Fruit fly (Drosophila melanogaster) whole organism, wandering third instar larva: ENCODE measurements around the gene CG45307.

Experiments used
- CG9705 ChIP-seq: fragments of 200-800 bp; sonication (Bioruptor generic); optimal IDR thresholded peaks from 2 replicates; lab custom pipeline; 2018; ENCODE audit warnings: missing biosample characterization, mild to moderate bottlenecking, missing genetic modification characterization
- Mio ChIP-seq: sonication (Bioruptor generic); optimal IDR thresholded peaks from 2 replicates; lab custom pipeline; 2016; ENCODE audit warnings: missing biosample characterization, missing genetic modification characterization
- Myc ChIP-seq: fragments of >200 bp; optimal IDR thresholded peaks from 2 replicates; lab custom pipeline; 2017
- OdsH ChIP-seq: fragments of 200-800 bp; sonication (Bioruptor generic); optimal IDR thresholded peaks from 2 replicates; lab custom pipeline; 2016; ENCODE audit warnings: missing biosample characterization, mild to moderate bottlenecking, missing genetic modification characterization
- Rel ChIP-seq, 2 experiments: fragments of 200-800 bp; sonication (Bioruptor generic) in 1 of 2; optimal IDR thresholded peaks; 2 replicates in 1 of 2; 3 replicates in 1 of 2; lab custom pipeline; 2016 to 2019; ENCODE audit warnings: mild to moderate bottlenecking in 2 of 2, missing biosample characterization in 2 of 2, missing genetic modification characterization in 2 of 2, moderate library complexity in 1 of 2
- Vsx2 ChIP-seq: fragments of 200-300, 225-300 bp; sonication (Bioruptor generic); optimal IDR thresholded peaks from 2 replicates; lab custom pipeline; 2018; ENCODE audit warnings: missing biosample characterization, missing genetic modification characterization; ENCODE audit not compliant: partially characterized antibody
- brk ChIP-seq: fragments of 200-800 bp; sonication (Bioruptor generic); optimal IDR thresholded peaks from 2 replicates; lab custom pipeline; 2016; ENCODE audit warnings: missing biosample characterization, mild to moderate bottlenecking, missing genetic modification characterization
- h ChIP-seq: fragments of 200-800 bp; sonication (Bioruptor generic); optimal IDR thresholded peaks from 3 replicates; lab custom pipeline; 2016; ENCODE audit warnings: missing biosample characterization, mild to moderate bottlenecking, missing genetic modification characterization
- pan ChIP-seq: fragments of >200 bp; optimal IDR thresholded peaks from 2 replicates; lab custom pipeline; 2017
- psq ChIP-seq: fragments of 200-800 bp; sonication (Bioruptor generic); optimal IDR thresholded peaks from 3 replicates; lab custom pipeline; 2017; ENCODE audit warnings: missing biosample characterization, mild to moderate bottlenecking, missing genetic modification characterization, moderate library complexity
- sage ChIP-seq: fragments of 200-800 bp; sonication (Bioruptor generic); optimal IDR thresholded peaks from 2 replicates; lab custom pipeline; 2016; ENCODE audit warnings: missing biosample characterization, mild to moderate bottlenecking, missing genetic modification characterization
- usp ChIP-seq: fragments of >200 bp; optimal IDR thresholded peaks from 2 replicates; lab custom pipeline; 2017; ENCODE audit warnings: missing biosample characterization, missing genetic modification characterization

DNA sequence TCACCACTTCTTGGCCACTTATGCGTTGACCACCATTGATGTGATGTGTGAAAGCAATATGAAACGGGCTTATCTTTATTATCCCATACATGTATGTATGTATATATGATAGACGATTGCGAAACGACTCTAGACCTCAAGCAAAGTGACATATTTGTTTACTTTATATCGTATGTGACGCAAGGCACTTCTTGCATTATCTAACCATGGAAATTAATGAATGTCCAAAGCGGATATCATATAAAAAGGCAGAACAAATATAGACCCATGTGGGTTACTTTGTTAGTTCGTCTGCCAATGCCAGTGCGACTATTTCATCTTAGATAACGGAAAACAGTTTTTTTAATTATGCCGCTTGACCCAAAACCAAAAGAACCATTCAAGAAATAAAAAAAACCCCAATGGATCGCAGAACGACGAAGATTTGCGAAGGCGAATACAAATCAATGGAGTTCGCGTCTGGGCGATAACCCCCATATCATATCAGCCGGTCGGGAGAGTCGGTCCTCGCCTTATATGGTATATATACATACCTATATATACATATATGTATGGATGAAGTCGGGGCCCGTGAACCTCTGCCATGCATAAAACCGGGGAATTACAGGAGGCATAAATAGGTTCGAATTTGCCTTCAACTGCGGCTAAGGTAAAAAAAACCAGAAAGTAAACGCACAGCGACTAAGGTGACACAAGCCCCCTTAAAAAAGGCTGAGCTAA lies 48.9 kb downstream of the CG45307 start:
- TF ChIP-seq pan (lab: Kevin White, UChicago) (no peak), Vsx2 (GFP tag; lab: Kevin White, UChicago) (no peak), OdsH (no peak), Myc (lab: Kevin White, UChicago) (no peak), Mio (GFP tag; lab: Kevin White, UChicago) (no peak), Rel (GFP tag; optimal IDR thresholded peaks at IDR 0.05; lab: Kevin White, UChicago) (no peak), Rel (tag; optimal IDR thresholded peaks at IDR 0.05; lab: Kevin White, UChicago) (peak; percentile 98), h (GFP tag; lab: Kevin White, UChicago) (no peak), usp (GFP tag; lab: Kevin White, UChicago) (no peak), CG9705 (no peak), sage (GFP tag; lab: Kevin White, UChicago) (no peak), brk (no peak), psq (no peak)
